Fruit fly (Drosophila melanogaster) whole organism, embryonic: Measurements from ENCODE around the gene Sprn.

Experiments
- Atf3 ChIP-seq: fragments of 200-800 bp; sonication (Bioruptor generic); optimal IDR thresholded peaks from 3 replicates; lab custom pipeline; 2016; ENCODE audit warnings: missing biosample characterization, missing genetic modification characterization
- Bdp1 ChIP-seq: fragments of 200-800 bp; sonication (Bioruptor generic); optimal IDR thresholded peaks from 3 replicates; lab custom pipeline; 2016; ENCODE audit warnings: missing biosample characterization, missing genetic modification characterization
- CG10267 ChIP-seq: fragments of 200-800 bp; sonication (Bioruptor generic); optimal IDR thresholded peaks from 2 replicates; lab custom pipeline; 2018; ENCODE audit warnings: missing biosample characterization, mild to moderate bottlenecking, missing genetic modification characterization, moderate library complexity
- CG10654 ChIP-seq: fragments of 200-800 bp; sonication (Bioruptor generic); optimal IDR thresholded peaks from 2 replicates; lab custom pipeline; 2016; ENCODE audit warnings: missing biosample characterization, missing genetic modification characterization
- CG11560 ChIP-seq: fragments of 200-800 bp; sonication (Bioruptor generic); IDR thresholded peaks from 3 replicates; pipeline ENCODE4 v1.3.6; 2022; ENCODE audit warnings: missing biosample characterization, missing genetic modification characterization
- CG12104 ChIP-seq: fragments of 200-800 bp; sonication (Bioruptor generic); optimal IDR thresholded peaks from 3 replicates; lab custom pipeline; 2016; ENCODE audit warnings: missing biosample characterization, missing genetic modification characterization
- CG12391 ChIP-seq: fragments of 200-800 bp; sonication (Bioruptor generic); optimal IDR thresholded peaks from 3 replicates; lab custom pipeline; 2018; ENCODE audit warnings: missing biosample characterization, mild to moderate bottlenecking, missing genetic modification characterization, moderate library complexity
- CG13296 ChIP-seq: fragments of 200-800 bp; sonication (Bioruptor generic); optimal IDR thresholded peaks from 3 replicates; lab custom pipeline; 2018; ENCODE audit warnings: missing biosample characterization, mild to moderate bottlenecking, missing genetic modification characterization
- CG14014 ChIP-seq: fragments of 200-800 bp; sonication (Bioruptor generic); IDR thresholded peaks from 2 replicates; pipeline ENCODE4 v1.3.6; 2022; ENCODE audit warnings: missing biosample characterization, missing genetic modification characterization
- CG14667 ChIP-seq: fragments of 200-800 bp; sonication (Bioruptor generic); IDR thresholded peaks from 2 replicates; pipeline ENCODE4 v1.3.6; 2022; ENCODE audit warnings: missing biosample characterization, missing genetic modification characterization
- CG15514 ChIP-seq: fragments of 200-800 bp; sonication (Bioruptor generic); optimal IDR thresholded peaks from 3 replicates; lab custom pipeline; 2017; ENCODE audit warnings: missing biosample characterization, missing genetic modification characterization, mild to moderate bottlenecking, moderate library complexity, missing genetic modification reagents
- CG15601 ChIP-seq: fragments of 200-800 bp; sonication (Bioruptor generic); optimal IDR thresholded peaks from 3 replicates; lab custom pipeline; 2019; ENCODE audit warnings: missing biosample characterization, mild to moderate bottlenecking, missing genetic modification characterization, moderate library complexity
- CG16813 ChIP-seq: fragments of 200-800 bp; sonication (Bioruptor generic); IDR thresholded peaks from 3 replicates; pipeline ENCODE4 v1.3.6; 2022; ENCODE audit warnings: missing biosample characterization, missing genetic modification characterization; ENCODE audit not compliant: partially characterized antibody
- CG2120 ChIP-seq: fragments of 200-800 bp; sonication (Bioruptor generic); optimal IDR thresholded peaks from 3 replicates; lab custom pipeline; 2016; ENCODE audit warnings: missing biosample characterization, missing genetic modification characterization
- CG30020 ChIP-seq: fragments of 200-800 bp; optimal IDR thresholded peaks from 2 replicates; lab custom pipeline; 2019; ENCODE audit warnings: missing biosample characterization, mild to moderate bottlenecking, missing genetic modification characterization, moderate library complexity
- CG34224 ChIP-seq: fragments of 200-800 bp; sonication (Bioruptor generic); IDR thresholded peaks from 3 replicates; pipeline ENCODE4 v1.3.6; 2022; ENCODE audit warnings: missing biosample characterization, missing genetic modification characterization; ENCODE audit not compliant: partially characterized antibody
- CG3995 ChIP-seq: fragments of 200-800 bp; sonication (Bioruptor generic); optimal IDR thresholded peaks from 3 replicates; lab custom pipeline; 2016; ENCODE audit warnings: missing biosample characterization, missing genetic modification characterization
- CG4282 ChIP-seq: fragments of 200-800 bp; sonication (Bioruptor generic); optimal IDR thresholded peaks from 2 replicates; lab custom pipeline; 2016; ENCODE audit warnings: missing biosample characterization, missing genetic modification characterization
- CG4328 ChIP-seq: fragments of 200-800 bp; sonication (Bioruptor generic); optimal IDR thresholded peaks from 3 replicates; lab custom pipeline; 2017; ENCODE audit warnings: missing biosample characterization, missing genetic modification reagents, missing genetic modification characterization
- CG5180 ChIP-seq: fragments of 200-800 bp; sonication (Bioruptor generic); optimal IDR thresholded peaks from 3 replicates; lab custom pipeline; 2017; ENCODE audit warnings: missing biosample characterization, missing genetic modification characterization, mild to moderate bottlenecking, moderate library complexity, missing genetic modification reagents
- CG6175 ChIP-seq: fragments of 200-800 bp; sonication (Bioruptor generic); IDR thresholded peaks from 3 replicates; pipeline ENCODE4 v1.3.6; 2022; ENCODE audit warnings: missing biosample characterization, missing genetic modification characterization
- CG6254 ChIP-seq: fragments of 200-800 bp; sonication (Bioruptor generic); optimal IDR thresholded peaks from 3 replicates; lab custom pipeline; 2017; ENCODE audit warnings: mild to moderate bottlenecking, missing biosample characterization, missing genetic modification reagents, missing genetic modification characterization
- CG7839 ChIP-seq: fragments of 200-800 bp; sonication (Bioruptor generic); optimal IDR thresholded peaks from 3 replicates; lab custom pipeline; 2018; ENCODE audit warnings: missing biosample characterization, mild to moderate bottlenecking, missing genetic modification characterization, moderate library complexity
- D19A ChIP-seq: fragments of 200-800 bp; optimal IDR thresholded peaks from 3 replicates; lab custom pipeline; 2019; ENCODE audit warnings: missing biosample characterization, mild to moderate bottlenecking, missing genetic modification characterization, moderate library complexity
- Deaf1 ChIP-seq: fragments of 200-800 bp; optimal IDR thresholded peaks from 3 replicates; lab custom pipeline; 2019; ENCODE audit warnings: missing biosample characterization, mild to moderate bottlenecking, missing genetic modification characterization, moderate library complexity
- Ets65A ChIP-seq: fragments of 200-800 bp; sonication (Bioruptor generic); peaks from one replicate; lab custom pipeline; 2016; ENCODE audit warnings: missing biosample characterization, missing genetic modification characterization
- Hey ChIP-seq: fragments of 200-800 bp; sonication (Bioruptor generic); optimal IDR thresholded peaks from 3 replicates; lab custom pipeline; 2018; ENCODE audit warnings: missing biosample characterization, mild to moderate bottlenecking, missing genetic modification characterization
- Lim3 ChIP-seq: fragments of 200-800 bp; sonication (Bioruptor generic); IDR thresholded peaks from 2 replicates; pipeline ENCODE4 v1.3.6; 2022; ENCODE audit warnings: missing biosample characterization, missing genetic modification characterization
- Med ChIP-seq: fragments of 200-800 bp; sonication (Bioruptor generic); peaks from one replicate; lab custom pipeline; 2016; ENCODE audit warnings: missing biosample characterization, missing genetic modification characterization, mild to moderate bottlenecking, inconsistent platforms, moderate library complexity
- Myb ChIP-seq: fragments of 200-800 bp; sonication (Bioruptor generic); optimal IDR thresholded peaks from 2 replicates; lab custom pipeline; 2016; ENCODE audit warnings: missing biosample characterization, missing genetic modification characterization
- Nf-YB ChIP-seq: fragments of 200-800 bp; sonication (Bioruptor generic); optimal IDR thresholded peaks from 3 replicates; lab custom pipeline; 2019; ENCODE audit warnings: missing biosample characterization, mild to moderate bottlenecking, missing genetic modification characterization, moderate library complexity
- Sin3A ChIP-seq: fragments of >200 bp; optimal IDR thresholded peaks from 2 replicates; lab custom pipeline; 2018
- az2 ChIP-seq: fragments of 200-800 bp; sonication (Bioruptor generic); optimal IDR thresholded peaks from 3 replicates; lab custom pipeline; 2016; ENCODE audit warnings: missing biosample characterization, missing genetic modification characterization
- br ChIP-seq: fragments of >200 bp; optimal IDR thresholded peaks from 2 replicates; lab custom pipeline; 2017
- disco-r ChIP-seq: fragments of 200-800 bp; sonication (Bioruptor generic); optimal IDR thresholded peaks from 2 replicates; lab custom pipeline; 2016; ENCODE audit warnings: missing biosample characterization, missing genetic modification characterization
- en ChIP-seq: fragments of 200-800 bp; sonication (Bioruptor generic); optimal IDR thresholded peaks from 2 replicates; lab custom pipeline; 2016; ENCODE audit warnings: missing biosample characterization, missing genetic modification characterization
- eve ChIP-seq, 2 experiments: fragments of >200 bp; optimal IDR thresholded peaks; 2 replicates each; lab custom pipeline; 2017; ENCODE audit warnings: missing biosample characterization in 2 of 2, missing genetic modification characterization in 2 of 2
- ewg ChIP-seq: fragments of 200-800 bp; sonication (Bioruptor generic); optimal IDR thresholded peaks from 3 replicates; lab custom pipeline; 2017; ENCODE audit warnings: mild to moderate bottlenecking, missing biosample characterization, missing genetic modification reagents, missing genetic modification characterization
- fd102C ChIP-seq: fragments of 200-800 bp; sonication (Bioruptor generic); optimal IDR thresholded peaks from 2 replicates; lab custom pipeline; 2018; ENCODE audit warnings: missing biosample characterization, mild to moderate bottlenecking, missing genetic modification characterization, moderate library complexity
- grn ChIP-seq: fragments of 200-800 bp; sonication (Bioruptor generic); optimal IDR thresholded peaks from 3 replicates; lab custom pipeline; 2017; ENCODE audit warnings: missing biosample characterization, missing genetic modification characterization
- gro ChIP-seq: fragments of 200-800 bp; sonication (Bioruptor generic); optimal IDR thresholded peaks from 2 replicates; lab custom pipeline; 2016; ENCODE audit warnings: missing biosample characterization, missing genetic modification characterization
- hbn ChIP-seq: fragments of 200-800 bp; sonication (Bioruptor generic); IDR thresholded peaks from 2 replicates; pipeline ENCODE4 v1.3.6; 2022; ENCODE audit warnings: missing biosample characterization, missing genetic modification characterization; ENCODE audit not compliant: partially characterized antibody
- inv ChIP-seq: fragments of 200-800 bp; sonication (Bioruptor generic); IDR thresholded peaks from 2 replicates; pipeline ENCODE4 v1.3.6; 2022; ENCODE audit warnings: missing biosample characterization, missing genetic modification characterization; ENCODE audit not compliant: partially characterized antibody
- lola ChIP-seq, 3 experiments: fragments of >200 bp in 2 of 3; fragments of 200-800 bp in 1 of 3; sonication (Bioruptor generic) in 1 of 3; optimal IDR thresholded peaks; 2 replicates each; lab custom pipeline; 2017 to 2019; ENCODE audit warnings: missing biosample characterization in 3 of 3, missing genetic modification characterization in 3 of 3, mild to moderate bottlenecking in 1 of 3, moderate library complexity in 1 of 3
- nerfin-2 ChIP-seq: fragments of 200-800 bp; sonication (Bioruptor generic); IDR thresholded peaks from 2 replicates; pipeline ENCODE4 v1.3.6; 2022; ENCODE audit warnings: missing biosample characterization, missing genetic modification characterization; ENCODE audit not compliant: partially characterized antibody
- pan ChIP-seq, 4 experiments: fragments of >200 bp in 3 of 4; fragments of 200-800 bp in 1 of 4; sonication (Bioruptor generic) in 1 of 4; optimal IDR thresholded peaks in 3 of 4; IDR thresholded peaks in 1 of 4; 2 replicates each; pipeline versions ENCODE4 v1.3.6 to Lab custom; 2017 to 2022; ENCODE audit warnings: missing biosample characterization in 2 of 4, missing genetic modification characterization in 2 of 4, mixed read lengths in 1 of 4
- sc ChIP-seq, 3 experiments: fragments of >200 bp in 2 of 3; fragments of 200-800 bp in 1 of 3; sonication (Bioruptor generic) in 1 of 3; optimal IDR thresholded peaks; 2 replicates in 2 of 3; 3 replicates in 1 of 3; lab custom pipeline; 2017; ENCODE audit warnings: mild to moderate bottlenecking in 1 of 3, missing biosample characterization in 1 of 3, missing genetic modification characterization in 1 of 3, missing genetic modification reagents in 1 of 3
- sr ChIP-seq: fragments of 200-800 bp; sonication (Bioruptor generic); IDR thresholded peaks from 3 replicates; pipeline ENCODE4 v1.3.6; 2022; ENCODE audit warnings: missing biosample characterization, missing genetic modification characterization
- twi ChIP-seq: fragments of 200-800 bp; optimal IDR thresholded peaks from 2 replicates; lab custom pipeline; 2019; ENCODE audit warnings: missing biosample characterization, mild to moderate bottlenecking, missing genetic modification characterization, moderate library complexity
- wek ChIP-seq: fragments of 200-800 bp; sonication (Bioruptor generic); optimal IDR thresholded peaks from 3 replicates; lab custom pipeline; 2018; ENCODE audit warnings: missing biosample characterization, mild to moderate bottlenecking, missing genetic modification characterization, moderate library complexity

Gene Sprn

DNA sequence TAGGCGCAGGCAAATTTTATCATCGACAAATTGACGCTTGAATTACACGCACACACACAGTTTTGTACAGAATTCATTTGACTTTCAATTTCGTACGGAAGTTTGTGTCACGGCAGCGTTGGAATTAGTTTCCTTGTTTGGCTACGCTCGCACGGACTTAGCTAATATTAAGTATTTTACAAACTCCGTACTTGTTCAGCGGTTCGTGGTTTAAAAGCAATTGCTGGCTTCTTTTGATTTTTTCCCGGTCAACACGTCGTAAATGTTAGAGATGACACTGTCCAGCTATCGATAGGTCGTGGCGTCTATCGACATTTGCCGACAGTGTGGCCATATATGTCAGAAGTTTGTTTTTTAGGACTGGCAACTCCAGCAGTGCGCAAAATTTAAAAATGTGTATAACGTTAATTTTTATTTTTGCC is 45.6 kb upstream of the Sprn start, which contains the start of gene CycA (continued):
- TF ChIP-seq hbn (GFP tag; lab: Robert Waterston, UW): peak; percentile 78
- TF ChIP-seq inv (GFP tag; lab: Robert Waterston, UW): peak; percentile 78
- peak; percentile 66 for TF ChIP-seq CG15514 (GFP tag; lab: Kevin White, UChicago)
- peak; percentile 79 for TF ChIP-seq CG34224 (GFP tag; lab: Robert Waterston, UW)
- no peak for TF ChIP-seq CG11560 (tag; lab: Robert Waterston, UW)
- no peak for TF ChIP-seq sr (GFP tag; lab: Robert Waterston, UW)
- peak; percentile 13 for TF ChIP-seq CG2120 (GFP tag; lab: Kevin White, UChicago)
- TF ChIP-seq pan (optimal IDR thresholded peaks at IDR 0.05; lab: Kevin White, UChicago): no peak
- TF ChIP-seq pan (GFP tag; optimal IDR thresholded peaks at IDR 0.05 in 1 of 2, IDR thresholded peaks at IDR 0.05 in 1 of 2): no peak
- no peak for TF ChIP-seq ewg (GFP tag; lab: Kevin White, UChicago)
- TF ChIP-seq wek (GFP tag; lab: Kevin White, UChicago): peak; percentile 32
- TF ChIP-seq Hey (tag; lab: Kevin White, UChicago): no peak
- TF ChIP-seq CG15601 (tag; lab: Kevin White, UChicago): peak; percentile 51
- TF ChIP-seq CG30020: peak; percentile 7
- TF ChIP-seq D19A: peak; percentile 26
- TF ChIP-seq nerfin-2 (GFP tag; lab: Robert Waterston, UW): peak; percentile 54; the same call in 1 of the 2 replicates
- no peak for TF ChIP-seq CG6254
- peak; percentile 85 for TF ChIP-seq Myb (GFP tag; lab: Kevin White, UChicago)
- no peak for TF ChIP-seq CG10654 (GFP tag; lab: Kevin White, UChicago)
- TF ChIP-seq CG16813 (GFP tag; lab: Robert Waterston, UW): peak; percentile 87
- TF ChIP-seq Nf-YB (GFP tag; lab: Kevin White, UChicago): no peak
- peak; percentile 83 for TF ChIP-seq Ets65A (GFP tag; lab: Kevin White, UChicago)
- no peak for TF ChIP-seq Atf3 (GFP tag; lab: Kevin White, UChicago)
- TF ChIP-seq disco-r (GFP tag; lab: Kevin White, UChicago): no peak
- peak; percentile 13 for TF ChIP-seq twi (tag; lab: Kevin White, UChicago)
- TF ChIP-seq CG13296 (GFP tag; lab: Kevin White, UChicago): no peak
- no peak for TF ChIP-seq fd102C (GFP tag; lab: Kevin White, UChicago)
- TF ChIP-seq Med (GFP tag; lab: Kevin White, UChicago): peak; percentile 78
- TF ChIP-seq CG3995: peak; percentile 12
- no peak for TF ChIP-seq CG14014 (GFP tag; lab: Robert Waterston, UW)
- no peak for TF ChIP-seq CG5180 (GFP tag; lab: Kevin White, UChicago)
- no peak for TF ChIP-seq CG12104
- TF ChIP-seq gro (GFP tag; lab: Kevin White, UChicago): peak; percentile 55
- peak in 1 of 3 experiments; percentile 9 for TF ChIP-seq lola (GFP tag; optimal IDR thresholded peaks at IDR 0.05; lab: Kevin White, UChicago)
- TF ChIP-seq br (lab: Kevin White, UChicago): no peak
- TF ChIP-seq CG6175: no peak
- no peak for TF ChIP-seq Lim3 (GFP tag; lab: Robert Waterston, UW)
- TF ChIP-seq CG4328 (GFP tag; lab: Kevin White, UChicago): no peak
- no peak for TF ChIP-seq Bdp1 (GFP tag; lab: Kevin White, UChicago)
- TF ChIP-seq az2 (GFP tag; lab: Kevin White, UChicago): no peak
- no peak for TF ChIP-seq en (GFP tag; lab: Kevin White, UChicago)
- no peak for TF ChIP-seq eve (GFP tag; optimal IDR thresholded peaks at IDR 0.05; lab: Kevin White, UChicago)
- TF ChIP-seq sc (optimal IDR thresholded peaks at IDR 0.05; lab: Kevin White, UChicago): no peak
- no peak for TF ChIP-seq sc (GFP tag; optimal IDR thresholded peaks at IDR 0.05; lab: Kevin White, UChicago)
- TF ChIP-seq CG4282 (GFP tag; lab: Kevin White, UChicago): peak; percentile 26
- peak; percentile 62 for TF ChIP-seq CG10267 (tag; lab: Kevin White, UChicago)
- peak; percentile 23 for TF ChIP-seq Deaf1 (tag; lab: Kevin White, UChicago)
- TF ChIP-seq Sin3A: peak; percentile 56
- peak; percentile 25 for TF ChIP-seq CG12391 (tag; lab: Kevin White, UChicago)
- TF ChIP-seq grn (GFP tag; lab: Kevin White, UChicago): no peak
- no peak for TF ChIP-seq CG7839 (tag; lab: Kevin White, UChicago)
- no peak for TF ChIP-seq CG14667 (GFP tag; lab: Robert Waterston, UW)
